Worm (Caenorhabditis elegans): ENCODE data around the gene F28A12.3.
A peak's percentile ranks its signal among the peaks of the same experiment; 100 is the strongest.

The F28A12.3 gene

DNA sequence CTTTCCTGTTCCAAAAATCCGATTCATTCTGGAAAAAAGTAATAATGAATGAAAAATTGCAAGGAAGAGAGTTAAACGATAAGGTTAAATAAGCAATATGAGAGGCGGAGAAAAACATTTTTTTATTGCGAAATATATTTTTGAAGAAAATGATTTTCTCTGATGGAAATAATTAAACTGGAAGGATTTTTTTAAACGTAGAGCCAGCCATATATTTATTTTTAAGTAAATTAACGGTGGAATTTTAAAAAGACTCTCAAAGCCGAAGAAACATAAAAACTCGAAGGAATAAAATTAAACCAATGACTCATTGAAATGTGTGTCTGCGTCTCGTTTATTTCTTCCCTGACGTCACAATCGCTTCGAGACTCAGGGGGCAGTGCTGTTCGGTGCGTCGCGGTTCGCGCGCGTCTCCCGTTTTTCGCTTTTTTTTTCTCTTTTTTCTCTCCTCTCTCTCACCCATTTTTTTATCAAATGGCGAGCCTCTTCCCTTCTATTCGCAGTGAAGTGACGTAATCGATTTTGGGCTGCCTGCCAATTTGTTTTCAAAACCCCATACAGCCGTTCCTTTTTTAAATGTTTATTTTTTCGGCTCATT, 35.0 kb downstream of the F28A12.3 start, which contains the start of gene vps-60 (continued):
- TF ChIP-seq D2030.7 (GFP tag; IDR thresholded peaks at IDR 0.05) (peak; percentile 63), Y56A3A.18 (GFP tag; IDR thresholded peaks at IDR 0.05) (peak; percentile 70; the same call in 1 of the 2 replicates), F37B4.10 (GFP tag; IDR thresholded peaks at IDR 0.05) (no peak), attf-5 (GFP tag; optimal IDR thresholded peaks at IDR 0.05) (peak; percentile 97), B0019.2 (GFP tag; conservative IDR thresholded peaks at IDR 0.05) (no peak), mcd-1 (GFP tag; IDR thresholded peaks at IDR 0.05) (peak; percentile 82), K12H6.12 (tag; optimal IDR thresholded peaks at IDR 0.05) (peak; percentile 92), tbx-9 (tag; optimal IDR thresholded peaks at IDR 0.05; ENCODE audit: borderline replicate concordance) (no peak), snpc-1.1 (tag; optimal IDR thresholded peaks at IDR 0.05; ENCODE audit: insufficient read depth) (peak; percentile 45), die-1 (tag; optimal IDR thresholded peaks at IDR 0.05) (peak; percentile 41), tbp1 (GFP tag; optimal IDR thresholded peaks at IDR 0.05) (peak; percentile 70), aptf-3 (GFP tag; IDR thresholded peaks at IDR 0.05) (no peak), hrde-1 (tag; optimal IDR thresholded peaks at IDR 0.05; ENCODE audit: borderline replicate concordance) (no peak), B0261.1 (tag; optimal IDR thresholded peaks at IDR 0.05) (no peak), xnd-1 (tag; optimal IDR thresholded peaks at IDR 0.05) (no peak), let-607 (tag; optimal IDR thresholded peaks at IDR 0.05) (peak; percentile 21 to 81), hlh-12 (tag; optimal IDR thresholded peaks at IDR 0.05) (no peak), bed-1 (GFP tag; IDR thresholded peaks at IDR 0.05) (no peak), fkh-3 (tag; optimal IDR thresholded peaks at IDR 0.05) (no peak), nfyb-1 (GFP tag; IDR thresholded peaks at IDR 0.05) (peak; percentile 78), zfh-2 (GFP tag; conservative IDR thresholded peaks at IDR 0.05) (peak; percentile 97), egrh-3 (GFP tag; IDR thresholded peaks at IDR 0.05) (peak; percentile 59), mxl-1 (tag; optimal IDR thresholded peaks at IDR 0.05) (no peak), Y53F4B.3 (GFP tag; IDR thresholded peaks at IDR 0.05) (no peak), gei-17 (GFP tag; optimal IDR thresholded peaks at IDR 0.05) (no peak), nhr-80 (tag; optimal IDR thresholded peaks at IDR 0.05) (peak; percentile 92), nhr-120 (GFP tag; IDR thresholded peaks at IDR 0.05) (no peak), hsf-1 (GFP tag; IDR thresholded peaks at IDR 0.05) (no peak), ceh-79 (tag; optimal IDR thresholded peaks at IDR 0.05) (no peak), efl-1 (GFP tag; optimal IDR thresholded peaks at IDR 0.05) (peak; percentile 67), sdz-38 (tag; optimal IDR thresholded peaks at IDR 0.05) (no peak), nhr-27 (tag; optimal IDR thresholded peaks at IDR 0.05) (no peak), lag-1 (GFP tag; IDR thresholded peaks at IDR 0.05) (no peak), Y79H2A.3 (GFP tag; conservative IDR thresholded peaks at IDR 0.05) (no peak; the same call in 1 of the 2 replicates), cebp-2 (GFP tag; IDR thresholded peaks at IDR 0.05) (no peak), ceh-58 (GFP tag; IDR thresholded peaks at IDR 0.05) (no peak), ceh-100 (GFP tag; IDR thresholded peaks at IDR 0.05) (peak; percentile 57; the same call in 1 of the 2 replicates), mes-4 (tag; optimal IDR thresholded peaks at IDR 0.05) (no peak), akir-1 (GFP tag; optimal IDR thresholded peaks at IDR 0.05) (no peak), lin-40 (tag; optimal IDR thresholded peaks at IDR 0.05) (peak; percentile 91), Y95B8A.8 (GFP tag; IDR thresholded peaks at IDR 0.05) (peak; percentile 83), repo-1 (tag; optimal IDR thresholded peaks at IDR 0.05) (peak; percentile 20), F22D6.2 (tag; optimal IDR thresholded peaks at IDR 0.05) (peak; percentile 21), sptf-2 (GFP tag; optimal IDR thresholded peaks at IDR 0.05) (no peak), tlf-1 (GFP tag; optimal IDR thresholded peaks at IDR 0.05) (peak; percentile 80), B0035.1 (tag; optimal IDR thresholded peaks at IDR 0.05) (no peak), egl-44 (GFP tag; IDR thresholded peaks at IDR 0.05) (peak; percentile 77), F49E8.2 (tag; optimal IDR thresholded peaks at IDR 0.05; ENCODE audit: insufficient read depth) (peak; percentile 61), dpl-1 (GFP tag; optimal IDR thresholded peaks at IDR 0.05) (peak; percentile 70)
